Fruit fly (Drosophila melanogaster): ENCODE results near the gene CG15578.

The CG15578 gene

DNA sequence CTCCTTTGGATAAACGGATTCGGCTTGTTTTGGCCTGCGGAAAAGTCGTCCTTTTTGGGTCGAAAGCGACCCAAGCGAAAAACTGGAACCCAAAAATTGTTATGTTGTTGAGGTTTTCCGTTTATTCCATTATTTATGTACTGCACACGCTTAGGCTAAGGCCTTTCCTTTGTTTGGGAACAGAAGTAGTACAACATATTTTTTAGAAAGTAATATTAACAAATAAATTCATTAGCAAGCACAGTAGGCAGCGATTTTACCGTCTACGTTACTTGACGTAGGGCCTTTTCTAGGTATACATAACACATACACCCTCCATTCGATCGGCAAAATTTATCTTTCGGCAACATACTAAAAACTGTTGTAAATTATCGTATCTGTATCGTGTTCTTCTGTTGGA is 9.4 kb downstream of the CG15578 start, which contains the start of gene CG15572:
TSS of gene CG15572 (plus strand) at position 301 of the 400 bp plus-strand sequence.
- TF ChIP-seq woc (GFP tag; optimal IDR thresholded peaks at IDR 0.05) (no peak), Sp1 (GFP tag; optimal IDR thresholded peaks at IDR 0.05) (no peak), lola (GFP tag; optimal IDR thresholded peaks at IDR 0.05) (no peak), CG32264 (GFP tag; optimal IDR thresholded peaks at IDR 0.05) (no peak), Abd-B (GFP tag; optimal IDR thresholded peaks at IDR 0.05) (no peak), h (GFP tag; optimal IDR thresholded peaks at IDR 0.05) (no peak), foxo (GFP tag; optimal IDR thresholded peaks at IDR 0.05) (no peak)

DNA sequence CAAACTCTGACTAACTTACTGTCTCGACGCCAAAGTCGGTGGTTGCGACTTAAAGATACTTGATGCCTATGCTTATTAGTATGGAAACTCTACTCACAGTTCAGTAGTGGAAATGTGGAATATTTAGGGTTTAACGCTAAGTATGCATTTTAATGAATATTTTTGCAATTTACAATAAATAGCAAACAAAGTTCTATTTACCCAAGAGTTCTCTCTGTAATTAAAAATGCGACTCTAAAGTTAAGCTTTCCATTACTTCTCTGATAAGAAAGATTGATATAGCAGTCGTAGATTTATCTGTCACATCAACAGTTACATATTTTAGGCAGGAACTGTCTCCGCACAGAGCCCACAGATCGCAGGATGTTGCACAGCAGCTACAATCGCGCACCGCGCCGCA is 12.0 kb downstream of the CG15578 start, which contains the start of gene CG12691:
TSS of gene CG12691 (plus strand) at position 301 of the 400 bp plus-strand sequence.
- TF ChIP-seq dsf (GFP tag; optimal IDR thresholded peaks at IDR 0.05; ENCODE audit: borderline replicate concordance) (no peak), ey (GFP tag; optimal IDR thresholded peaks at IDR 0.05) (no peak), Abd-B (GFP tag; optimal IDR thresholded peaks at IDR 0.05) (no peak), dmrt93B (GFP tag; optimal IDR thresholded peaks at IDR 0.05) (no peak), brk (GFP tag; optimal IDR thresholded peaks at IDR 0.05) (no peak), Hr78 (GFP tag; optimal IDR thresholded peaks at IDR 0.05) (no peak), usp (GFP tag; optimal IDR thresholded peaks at IDR 0.05) (no peak)

DNA sequence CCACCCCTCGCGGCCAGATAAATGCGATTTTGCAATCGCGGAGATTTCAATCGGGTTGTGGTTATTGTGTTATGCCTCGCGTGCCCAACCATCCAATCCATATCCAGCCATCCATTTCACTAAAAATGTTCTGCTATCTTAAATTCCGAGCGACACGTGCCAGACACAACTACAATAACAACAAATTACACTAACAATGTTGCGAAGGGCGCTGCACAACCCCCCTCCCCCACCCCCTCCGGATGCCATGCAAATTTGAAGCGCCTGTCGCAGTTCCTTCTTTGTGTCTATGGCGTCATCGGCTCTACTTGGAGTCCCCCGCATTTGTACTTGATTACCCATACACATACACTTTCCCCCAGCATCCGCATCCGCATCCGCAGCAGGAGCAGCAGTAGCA is 12.4 kb downstream of the CG15578 start:
- no peak for TF ChIP-seq CrebA (GFP tag; optimal IDR thresholded peaks at IDR 0.05; ENCODE audit: borderline replicate concordance)
- TF ChIP-seq brk (GFP tag; optimal IDR thresholded peaks at IDR 0.05): no peak
- no peak for TF ChIP-seq Mio (GFP tag; optimal IDR thresholded peaks at IDR 0.05)
- no peak for TF ChIP-seq dsf (GFP tag; optimal IDR thresholded peaks at IDR 0.05; ENCODE audit: borderline replicate concordance)
- no peak for TF ChIP-seq dmrt93B (GFP tag; optimal IDR thresholded peaks at IDR 0.05)
- no peak for TF ChIP-seq Dfd (GFP tag; optimal IDR thresholded peaks at IDR 0.05)
- TF ChIP-seq Jra (GFP tag; optimal IDR thresholded peaks at IDR 0.05): no peak
- TF ChIP-seq CG9705 (GFP tag; optimal IDR thresholded peaks at IDR 0.05): no peak
- no peak for TF ChIP-seq foxo (GFP tag; optimal IDR thresholded peaks at IDR 0.05)
- TF ChIP-seq lola (GFP tag; optimal IDR thresholded peaks at IDR 0.05): no peak
- no peak for TF ChIP-seq h (GFP tag; optimal IDR thresholded peaks at IDR 0.05)
- TF ChIP-seq N (GFP tag; optimal IDR thresholded peaks at IDR 0.05): no peak
- TF ChIP-seq sage (GFP tag; optimal IDR thresholded peaks at IDR 0.05): no peak

DNA sequence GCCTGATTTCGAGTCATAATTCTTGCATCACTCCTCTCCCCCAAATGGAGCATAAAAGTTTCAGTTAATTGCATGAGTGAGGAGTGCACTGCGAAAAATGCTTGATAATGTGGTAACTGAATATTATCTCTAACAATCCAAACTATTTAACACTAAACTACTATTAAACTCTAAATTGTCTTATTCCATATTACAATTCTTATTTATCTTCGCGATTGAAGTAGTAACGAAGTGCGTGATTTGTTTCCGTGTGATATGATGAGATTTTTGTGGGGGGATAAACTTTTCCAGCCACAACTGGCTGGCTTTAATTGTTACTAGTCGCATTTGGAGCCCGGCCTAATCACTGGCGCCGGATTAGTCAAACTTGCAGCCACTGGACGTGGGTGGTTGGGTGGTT is 13.4 kb downstream of the CG15578 start:
- no peak for TF ChIP-seq dmrt93B (GFP tag; optimal IDR thresholded peaks at IDR 0.05)
- TF ChIP-seq sage (GFP tag; optimal IDR thresholded peaks at IDR 0.05): no peak
- TF ChIP-seq fru (GFP tag; optimal IDR thresholded peaks at IDR 0.05): no peak
- TF ChIP-seq usp (GFP tag; optimal IDR thresholded peaks at IDR 0.05): no peak
- no peak for TF ChIP-seq pan (optimal IDR thresholded peaks at IDR 0.05)
- TF ChIP-seq OdsH (GFP tag; optimal IDR thresholded peaks at IDR 0.05): no peak
- no peak for TF ChIP-seq woc (GFP tag; optimal IDR thresholded peaks at IDR 0.05)

DNA sequence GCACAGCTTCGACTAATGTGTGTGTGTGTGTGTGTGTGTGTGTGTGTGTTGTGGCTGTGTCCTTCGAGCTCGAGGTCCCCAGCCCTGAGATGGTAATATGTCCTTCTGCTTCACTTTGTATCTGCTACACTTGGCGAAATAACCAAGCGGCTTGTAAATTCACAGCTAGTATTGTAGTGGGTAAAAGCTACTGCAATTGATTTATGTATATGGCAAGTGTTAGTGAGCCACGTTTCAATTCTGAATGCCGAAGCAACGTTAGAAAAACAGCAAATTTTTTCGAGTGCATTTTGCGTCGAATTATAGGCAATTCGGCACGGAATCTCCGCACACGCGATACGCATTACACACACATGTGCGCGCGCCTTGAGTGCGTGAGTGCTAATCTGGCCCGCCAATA is 15.1 kb downstream of the CG15578 start:
- TF ChIP-seq usp (GFP tag; optimal IDR thresholded peaks at IDR 0.05) (no peak), Mio (GFP tag; optimal IDR thresholded peaks at IDR 0.05) (no peak), CG9705 (GFP tag; optimal IDR thresholded peaks at IDR 0.05) (no peak), h (GFP tag; optimal IDR thresholded peaks at IDR 0.05) (peak; percentile 32), Dif (GFP tag; optimal IDR thresholded peaks at IDR 0.05; ENCODE audit: partially characterized antibody) (no peak), lola (GFP tag; optimal IDR thresholded peaks at IDR 0.05) (no peak), fru (GFP tag; optimal IDR thresholded peaks at IDR 0.05) (peak; percentile 46), jim (GFP tag; optimal IDR thresholded peaks at IDR 0.05) (no peak), psq (GFP tag; optimal IDR thresholded peaks at IDR 0.05) (no peak), dmrt93B (GFP tag; optimal IDR thresholded peaks at IDR 0.05) (no peak), br (GFP tag; optimal IDR thresholded peaks at IDR 0.05) (peak; percentile 15), brk (GFP tag; optimal IDR thresholded peaks at IDR 0.05) (no peak), ey (GFP tag; optimal IDR thresholded peaks at IDR 0.05) (peak; percentile 40), foxo (GFP tag; optimal IDR thresholded peaks at IDR 0.05) (peak in 1 of 2 experiments; percentile 46), dl (GFP tag; optimal IDR thresholded peaks at IDR 0.05; ENCODE audit: insufficient read depth in 1 of 2, partially characterized antibody in 2 of 2) (no peak), pan (optimal IDR thresholded peaks at IDR 0.05) (no peak), Rel (GFP tag; optimal IDR thresholded peaks at IDR 0.05) (no peak), Rel (tag; optimal IDR thresholded peaks at IDR 0.05) (no peak), Abd-B (GFP tag; optimal IDR thresholded peaks at IDR 0.05) (no peak), sv (GFP tag; optimal IDR thresholded peaks at IDR 0.05) (no peak), Hr83 (GFP tag; optimal IDR thresholded peaks at IDR 0.05; ENCODE audit: poor library complexity, severe bottlenecking) (no peak), GATAd (GFP tag; optimal IDR thresholded peaks at IDR 0.05) (no peak), Vsx2 (GFP tag; optimal IDR thresholded peaks at IDR 0.05; ENCODE audit: partially characterized antibody) (no peak), sage (GFP tag; optimal IDR thresholded peaks at IDR 0.05) (no peak), rgr (GFP tag; optimal IDR thresholded peaks at IDR 0.05) (peak; percentile 32), tai (GFP tag; optimal IDR thresholded peaks at IDR 0.05) (no peak), Dfd (GFP tag; optimal IDR thresholded peaks at IDR 0.05) (no peak), Hr78 (GFP tag; optimal IDR thresholded peaks at IDR 0.05) (no peak), HLH106 (tag; optimal IDR thresholded peaks at IDR 0.05) (peak; percentile 42), Sp1 (GFP tag; optimal IDR thresholded peaks at IDR 0.05) (peak; percentile 29), OdsH (GFP tag; optimal IDR thresholded peaks at IDR 0.05) (peak; percentile 26), N (GFP tag; optimal IDR thresholded peaks at IDR 0.05) (no peak), CG32264 (GFP tag; optimal IDR thresholded peaks at IDR 0.05) (no peak), Myc (optimal IDR thresholded peaks at IDR 0.05) (no peak), Jra (GFP tag; optimal IDR thresholded peaks at IDR 0.05) (no peak), dsf (GFP tag; optimal IDR thresholded peaks at IDR 0.05; ENCODE audit: borderline replicate concordance) (no peak), woc (GFP tag; optimal IDR thresholded peaks at IDR 0.05) (peak; percentile 3)

Measured in whole organism, wandering third instar larva.